Worm (Caenorhabditis elegans): ENCODE data around the gene rsd-3.
A peak's percentile ranks its signal among the peaks of the same experiment; 100 is the strongest.

The rsd-3 gene

ce11 chrX:11798057-11798555, at the start of gene rsd-3:
Gene rsd-3, plus strand, starts transcription at chrX:11798505.
- no peak for TF ChIP-seq tra-4 (tag; optimal IDR thresholded peaks at IDR 0.05)
- TF ChIP-seq ceh-36 (tag; optimal IDR thresholded peaks at IDR 0.05), result no peak
- no peak for TF ChIP-seq ama-1 (optimal IDR thresholded peaks at IDR 0.05)
- no peak for TF ChIP-seq tbx-11 (GFP tag; IDR thresholded peaks at IDR 0.05)
- no peak for TF ChIP-seq sea-1 (GFP tag; conservative IDR thresholded peaks at IDR 0.05)
- no peak for TF ChIP-seq hnd-1 (tag; optimal IDR thresholded peaks at IDR 0.05)
- TF ChIP-seq ets-7 (tag; optimal IDR thresholded peaks at IDR 0.05), result no peak
- peak; percentile 77 for TF ChIP-seq hmg-4 (GFP tag; optimal IDR thresholded peaks at IDR 0.05)
- TF ChIP-seq ceh-13 (GFP tag; optimal IDR thresholded peaks at IDR 0.05), result no peak
- TF ChIP-seq pes-1 (GFP tag; IDR thresholded peaks at IDR 0.05), result 0 out of 2 replicates have a peak, but pooled peaks have one; percentile 15
- no peak for TF ChIP-seq scrt-1 (GFP tag; IDR thresholded peaks at IDR 0.05)
- no peak for TF ChIP-seq tbx-37 (GFP tag; conservative IDR thresholded peaks at IDR 0.05)
- TF ChIP-seq F13C5.2 (tag; optimal IDR thresholded peaks at IDR 0.05), result peak; percentile 14
- TF ChIP-seq aly-1 (tag; optimal IDR thresholded peaks at IDR 0.05), result no peak
- TF ChIP-seq hmbx-1 (tag; optimal IDR thresholded peaks at IDR 0.05), result no peak
- peak; percentile 5; the same call in 1 of the 2 replicates for TF ChIP-seq flt-1 (GFP tag; IDR thresholded peaks at IDR 0.05)
- TF ChIP-seq B0310.2 (tag; optimal IDR thresholded peaks at IDR 0.05), result no peak

DNA sequence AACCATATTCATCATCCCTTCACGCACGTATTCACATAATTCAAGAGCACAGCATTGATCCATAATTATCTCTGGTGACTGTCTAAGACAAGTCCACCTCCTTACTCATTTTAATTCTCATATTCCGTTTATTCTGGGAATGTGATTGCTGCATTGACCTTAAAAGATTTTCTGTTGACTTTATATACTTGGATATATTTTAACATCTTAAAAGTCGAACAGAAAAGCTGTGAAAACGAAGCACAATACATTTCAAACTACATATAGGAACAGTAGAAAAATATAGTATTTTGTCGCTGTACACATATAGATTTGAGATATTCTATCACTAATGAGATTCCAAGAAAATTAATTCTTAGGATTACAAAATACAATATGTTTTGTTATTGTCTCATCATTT, 46.0 kb upstream of the rsd-3 start:
- no peak for TF ChIP-seq F13C5.2 (tag; optimal IDR thresholded peaks at IDR 0.05)
- no peak for TF ChIP-seq hnd-1 (tag; optimal IDR thresholded peaks at IDR 0.05)
- no peak for TF ChIP-seq tbx-37 (GFP tag; conservative IDR thresholded peaks at IDR 0.05)
- TF ChIP-seq B0310.2 (tag; optimal IDR thresholded peaks at IDR 0.05), result no peak
- TF ChIP-seq hmg-4 (GFP tag; optimal IDR thresholded peaks at IDR 0.05), result no peak
- TF ChIP-seq ama-1 (optimal IDR thresholded peaks at IDR 0.05), result no peak
- TF ChIP-seq ets-7 (tag; optimal IDR thresholded peaks at IDR 0.05), result no peak
- no peak for TF ChIP-seq ceh-13 (GFP tag; optimal IDR thresholded peaks at IDR 0.05)
- no peak for TF ChIP-seq tbx-11 (GFP tag; IDR thresholded peaks at IDR 0.05)
- no peak for TF ChIP-seq pes-1 (GFP tag; IDR thresholded peaks at IDR 0.05)
- TF ChIP-seq aly-1 (tag; optimal IDR thresholded peaks at IDR 0.05), result no peak
- TF ChIP-seq flt-1 (GFP tag; IDR thresholded peaks at IDR 0.05), result no peak
- no peak for TF ChIP-seq scrt-1 (GFP tag; IDR thresholded peaks at IDR 0.05)
- TF ChIP-seq tra-4 (tag; optimal IDR thresholded peaks at IDR 0.05), result no peak
- no peak for TF ChIP-seq hmbx-1 (tag; optimal IDR thresholded peaks at IDR 0.05)
- TF ChIP-seq sea-1 (GFP tag; conservative IDR thresholded peaks at IDR 0.05), result no peak

DNA sequence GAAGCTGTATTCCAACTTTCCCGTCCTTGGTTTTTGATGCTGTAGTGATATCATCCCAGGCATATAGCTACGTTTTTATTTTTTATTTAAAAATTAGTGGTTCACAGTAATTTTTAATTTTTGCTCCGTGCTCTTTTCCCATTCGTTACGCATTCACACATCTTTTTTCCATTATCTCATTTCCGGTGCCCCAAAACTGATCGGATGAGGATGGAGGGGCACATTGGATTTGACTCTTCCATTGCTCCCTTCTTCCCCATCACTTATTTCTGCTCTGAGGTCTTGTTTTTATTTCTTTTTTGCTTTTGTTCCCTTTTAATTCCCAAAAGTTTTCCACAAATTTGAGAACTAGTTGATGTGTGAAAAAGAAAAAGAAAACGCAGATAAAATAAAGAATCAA, 45.1 kb upstream of the rsd-3 start:
- no peak for TF ChIP-seq ceh-13 (GFP tag; optimal IDR thresholded peaks at IDR 0.05)
- TF ChIP-seq tra-4 (tag; optimal IDR thresholded peaks at IDR 0.05), result no peak
- no peak for TF ChIP-seq ama-1 (optimal IDR thresholded peaks at IDR 0.05)
- TF ChIP-seq ceh-36 (tag; optimal IDR thresholded peaks at IDR 0.05), result no peak
- TF ChIP-seq hmg-4 (GFP tag; optimal IDR thresholded peaks at IDR 0.05), result no peak
- no peak for TF ChIP-seq ets-7 (tag; optimal IDR thresholded peaks at IDR 0.05)
- no peak for TF ChIP-seq flt-1 (GFP tag; IDR thresholded peaks at IDR 0.05)
- TF ChIP-seq F13C5.2 (tag; optimal IDR thresholded peaks at IDR 0.05), result no peak
- no peak for TF ChIP-seq tbx-11 (GFP tag; IDR thresholded peaks at IDR 0.05)
- no peak for TF ChIP-seq sea-1 (GFP tag; conservative IDR thresholded peaks at IDR 0.05)
- no peak for TF ChIP-seq hnd-1 (tag; optimal IDR thresholded peaks at IDR 0.05)
- no peak for TF ChIP-seq scrt-1 (GFP tag; IDR thresholded peaks at IDR 0.05)
- no peak for TF ChIP-seq aly-1 (tag; optimal IDR thresholded peaks at IDR 0.05)
- TF ChIP-seq B0310.2 (tag; optimal IDR thresholded peaks at IDR 0.05), result no peak
- no peak for TF ChIP-seq pes-1 (GFP tag; IDR thresholded peaks at IDR 0.05)

DNA sequence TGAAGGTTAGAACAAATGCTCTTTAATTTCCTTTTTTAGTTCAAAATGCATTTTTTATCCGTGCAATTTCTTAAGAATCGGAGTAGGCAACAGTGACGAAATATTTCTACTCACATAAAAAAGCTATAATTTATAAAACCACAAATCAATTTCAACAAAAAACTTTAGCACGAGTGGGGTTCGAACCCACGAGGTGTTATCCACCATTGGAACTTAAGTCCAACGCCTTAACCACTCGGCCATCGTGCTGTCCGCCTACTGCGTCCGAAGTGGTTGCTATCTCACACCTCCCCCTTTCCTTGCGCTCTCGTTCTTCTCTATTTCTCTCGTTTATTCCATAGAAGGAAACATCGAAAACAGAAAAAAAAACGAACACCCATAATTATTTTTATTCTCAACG, 40.6 kb upstream of the rsd-3 start:
- TF ChIP-seq F13C5.2 (tag; optimal IDR thresholded peaks at IDR 0.05) (peak; percentile 94), hnd-1 (tag; optimal IDR thresholded peaks at IDR 0.05) (peak; percentile 81), scrt-1 (GFP tag; IDR thresholded peaks at IDR 0.05) (peak; percentile 90), tbx-11 (GFP tag; IDR thresholded peaks at IDR 0.05) (peak; percentile 84), tra-4 (tag; optimal IDR thresholded peaks at IDR 0.05) (peak; percentile 46), B0310.2 (tag; optimal IDR thresholded peaks at IDR 0.05) (peak; percentile 69), ceh-13 (GFP tag; optimal IDR thresholded peaks at IDR 0.05) (peak; percentile 73), hmg-4 (GFP tag; optimal IDR thresholded peaks at IDR 0.05) (no peak), flt-1 (GFP tag; IDR thresholded peaks at IDR 0.05) (peak; percentile 87), ets-7 (tag; optimal IDR thresholded peaks at IDR 0.05) (peak; percentile 73), hmbx-1 (tag; optimal IDR thresholded peaks at IDR 0.05) (peak; percentile 63), ceh-36 (tag; optimal IDR thresholded peaks at IDR 0.05) (peak; percentile 86), pes-1 (GFP tag; IDR thresholded peaks at IDR 0.05) (peak; percentile 94), aly-1 (tag; optimal IDR thresholded peaks at IDR 0.05) (peak; percentile 80), sea-1 (GFP tag; conservative IDR thresholded peaks at IDR 0.05) (peak; percentile 93), ama-1 (optimal IDR thresholded peaks at IDR 0.05) (no peak), tbx-37 (GFP tag; conservative IDR thresholded peaks at IDR 0.05) (peak; percentile 88)

DNA sequence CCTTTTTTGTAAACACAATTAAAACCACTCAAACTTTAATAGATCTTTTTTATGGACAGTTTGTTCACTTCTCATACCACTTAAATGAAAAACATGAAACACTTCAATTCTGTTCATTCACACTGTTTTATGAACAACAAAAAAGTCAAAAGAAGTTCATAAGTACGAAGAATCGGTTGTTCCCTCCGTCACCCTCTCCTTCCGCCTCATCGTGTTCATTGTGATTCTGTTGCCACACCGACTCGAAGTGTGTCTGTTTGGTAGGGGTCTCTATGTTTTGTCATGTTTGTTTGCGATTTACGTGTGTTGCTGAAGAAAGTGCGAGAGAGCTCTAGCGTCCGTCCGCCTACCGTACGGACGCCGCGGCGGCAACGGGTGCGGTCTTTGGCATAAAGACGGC, 39.5 kb upstream of the rsd-3 start, which contains the start of gene lact-7:
Gene lact-7, plus strand, starts transcription at position 301 of the 400 bp plus-strand sequence.
- no peak for TF ChIP-seq hmbx-1 (tag; optimal IDR thresholded peaks at IDR 0.05)
- no peak for TF ChIP-seq flt-1 (GFP tag; IDR thresholded peaks at IDR 0.05)
- TF ChIP-seq ceh-13 (GFP tag; optimal IDR thresholded peaks at IDR 0.05), result no peak
- TF ChIP-seq ama-1 (optimal IDR thresholded peaks at IDR 0.05), result no peak
- no peak for TF ChIP-seq pes-1 (GFP tag; IDR thresholded peaks at IDR 0.05)
- TF ChIP-seq tbx-37 (GFP tag; conservative IDR thresholded peaks at IDR 0.05), result no peak
- TF ChIP-seq scrt-1 (GFP tag; IDR thresholded peaks at IDR 0.05), result no peak
- no peak for TF ChIP-seq F13C5.2 (tag; optimal IDR thresholded peaks at IDR 0.05)
- no peak for TF ChIP-seq hnd-1 (tag; optimal IDR thresholded peaks at IDR 0.05)
- TF ChIP-seq B0310.2 (tag; optimal IDR thresholded peaks at IDR 0.05), result no peak
- no peak for TF ChIP-seq tbx-11 (GFP tag; IDR thresholded peaks at IDR 0.05)
- TF ChIP-seq sea-1 (GFP tag; conservative IDR thresholded peaks at IDR 0.05), result no peak
- no peak for TF ChIP-seq ceh-36 (tag; optimal IDR thresholded peaks at IDR 0.05)
- no peak for TF ChIP-seq hmg-4 (GFP tag; optimal IDR thresholded peaks at IDR 0.05)
- no peak for TF ChIP-seq tra-4 (tag; optimal IDR thresholded peaks at IDR 0.05)
- TF ChIP-seq aly-1 (tag; optimal IDR thresholded peaks at IDR 0.05), result no peak
- no peak for TF ChIP-seq ets-7 (tag; optimal IDR thresholded peaks at IDR 0.05)

- TF ChIP-seq ceh-13 (GFP tag; optimal IDR thresholded peaks at IDR 0.05) (no peak), tbx-37 (GFP tag; conservative IDR thresholded peaks at IDR 0.05) (no peak), scrt-1 (GFP tag; IDR thresholded peaks at IDR 0.05) (no peak), ets-7 (tag; optimal IDR thresholded peaks at IDR 0.05) (no peak), flt-1 (GFP tag; IDR thresholded peaks at IDR 0.05) (no peak), hnd-1 (tag; optimal IDR thresholded peaks at IDR 0.05) (no peak), hmg-4 (GFP tag; optimal IDR thresholded peaks at IDR 0.05) (no peak), ama-1 (optimal IDR thresholded peaks at IDR 0.05) (no peak), tbx-11 (GFP tag; IDR thresholded peaks at IDR 0.05) (no peak), pes-1 (GFP tag; IDR thresholded peaks at IDR 0.05) (no peak), hmbx-1 (tag; optimal IDR thresholded peaks at IDR 0.05) (no peak), F13C5.2 (tag; optimal IDR thresholded peaks at IDR 0.05) (no peak)
These were observed 32.4 kb upstream of the rsd-3 start for ce11 chrX:11765860-11766259.

Measured in whole organism, early embryonic.